Fruit fly (Drosophila melanogaster): Measurements from ENCODE around the gene CG45491.

DNA sequence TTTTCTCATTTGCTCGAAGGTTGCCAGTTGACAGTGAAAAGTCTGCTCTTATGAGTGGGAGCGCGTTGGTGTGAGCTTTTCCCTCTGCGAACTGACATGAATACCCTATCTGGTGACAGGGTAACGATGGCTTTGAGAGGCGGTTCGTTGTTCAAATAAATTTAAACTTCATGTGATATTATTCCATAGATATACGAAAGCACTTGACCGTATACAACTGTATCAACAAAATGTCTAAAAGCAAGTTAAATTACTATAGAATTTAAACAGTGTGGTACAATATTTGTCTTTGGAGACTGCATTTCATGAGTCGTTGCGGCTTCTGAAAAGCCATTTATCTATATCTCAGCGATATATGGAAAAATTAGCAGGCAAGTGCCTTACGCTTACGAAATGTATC is 25.4 kb upstream of the CG45491 start:
- TF ChIP-seq croc (GFP tag; conservative IDR thresholded peaks at IDR 0.05) (no peak), CG34422 (GFP tag; IDR thresholded peaks at IDR 0.05) (0 out of 3 replicates have a peak, but pooled peaks have one; percentile 38), Sin3A (optimal IDR thresholded peaks at IDR 0.05) (no peak), CG15269 (tag; optimal IDR thresholded peaks at IDR 0.05) (peak; percentile 70), Xbp1 (GFP tag; optimal IDR thresholded peaks at IDR 0.05) (peak; percentile 32), CG6813 (GFP tag; optimal IDR thresholded peaks at IDR 0.05) (no peak)
